Fruit fly (Drosophila melanogaster) whole organism: ENCODE data around the gene Tpi.

Experiments used
- CG8478 ChIP-seq: fragments of >200 bp; optimal IDR thresholded peaks from 2 replicates; lab custom pipeline; 2018; ENCODE audit warnings: inconsistent platforms
- Dll ChIP-seq: fragments of >200 bp; optimal IDR thresholded peaks from 2 replicates; lab custom pipeline; 2017
- EcR ChIP-seq, 2 experiments: fragments of >200 bp; optimal IDR thresholded peaks; 2 replicates each; lab custom pipeline; 2017; ENCODE audit warnings: missing biosample characterization in 2 of 2, missing genetic modification characterization in 2 of 2, missing genetic modification reagents in 2 of 2
- pan ChIP-seq: fragments of >200 bp; optimal IDR thresholded peaks from 2 replicates; lab custom pipeline; 2017
- psq ChIP-seq: fragments of >200 bp; optimal IDR thresholded peaks from 2 replicates; lab custom pipeline; 2017
- usp ChIP-seq: fragments of >200 bp; optimal IDR thresholded peaks from 2 replicates; lab custom pipeline; 2017; ENCODE audit warnings: missing biosample characterization, missing genetic modification characterization, mixed read lengths

DNA sequence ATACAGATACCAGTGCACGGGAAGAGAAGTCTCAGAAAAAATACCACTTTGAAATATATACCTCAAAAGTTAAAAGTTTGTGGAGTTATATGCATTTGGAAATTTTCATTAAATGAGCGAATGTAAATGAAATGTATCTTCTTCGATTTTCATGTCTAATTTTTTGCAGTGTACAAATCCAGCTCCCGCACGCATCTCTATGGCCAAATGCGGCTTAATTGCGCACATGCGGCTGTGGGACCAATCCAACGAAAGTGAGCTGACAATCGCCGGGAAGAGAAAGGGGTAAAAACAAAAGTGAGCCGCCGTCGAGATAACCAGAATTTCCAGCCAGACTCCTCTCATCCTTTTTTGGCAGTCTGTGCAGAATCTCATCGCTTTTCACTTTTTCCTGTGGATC, 29.8 kb upstream of the Tpi start:
- no peak for TF ChIP-seq CG8478 (lab: Kevin White, UChicago)
- no peak for TF ChIP-seq psq (lab: Kevin White, UChicago)
- TF ChIP-seq usp (GFP tag; lab: Kevin White, UChicago): no peak
- TF ChIP-seq pan (lab: Kevin White, UChicago): no peak
- no peak for TF ChIP-seq EcR (GFP tag; optimal IDR thresholded peaks at IDR 0.05; lab: Kevin White, UChicago)
- TF ChIP-seq Dll: no peak
